Fruit fly (Drosophila melanogaster) whole organism, pupa: ENCODE results near the gene CG43338.

ENCODE experiments used
- CG10348 ChIP-seq: fragments of 200-800 bp; sonication (Bioruptor generic); IDR thresholded peaks from 2 replicates; pipeline ENCODE4 v1.3.6; 2022; ENCODE audit warnings: missing biosample characterization, missing genetic modification characterization
- CG12605 ChIP-seq: fragments of 200-800 bp; sonication (Bioruptor generic); IDR thresholded peaks from 2 replicates; pipeline ENCODE4 v1.3.6; 2022; ENCODE audit warnings: missing biosample characterization, missing genetic modification characterization
- CG13204 ChIP-seq: fragments of 200-800 bp; sonication (Bioruptor generic); optimal IDR thresholded peaks from 2 replicates; lab custom pipeline; 2018; ENCODE audit warnings: missing biosample characterization, mild to moderate bottlenecking, missing genetic modification characterization, moderate library complexity
- CG14655 ChIP-seq: fragments of 200-800 bp; sonication (Bioruptor generic); optimal IDR thresholded peaks from 3 replicates; lab custom pipeline; 2017; ENCODE audit warnings: mild to moderate bottlenecking, missing biosample characterization, missing genetic modification reagents, missing genetic modification characterization
- CG15710 ChIP-seq: fragments of 200-800 bp; sonication (Bioruptor generic); optimal IDR thresholded peaks from 2 replicates; lab custom pipeline; 2018; ENCODE audit warnings: missing biosample characterization, mild to moderate bottlenecking, missing genetic modification characterization, moderate library complexity
- CG17806 ChIP-seq: fragments of 200-800 bp; sonication (Bioruptor generic); optimal IDR thresholded peaks from 2 replicates; lab custom pipeline; 2018; ENCODE audit warnings: missing biosample characterization, mild to moderate bottlenecking, missing genetic modification characterization, moderate library complexity
- CG32121 ChIP-seq: fragments of 200-800 bp; sonication (Bioruptor generic); IDR thresholded peaks from 2 replicates; pipeline ENCODE4 v1.3.6; 2022; ENCODE audit warnings: missing biosample characterization, missing genetic modification characterization
- CG34367 ChIP-seq: fragments of 200-800 bp; sonication (Bioruptor generic); optimal IDR thresholded peaks from 2 replicates; lab custom pipeline; 2018; ENCODE audit warnings: missing biosample characterization, mild to moderate bottlenecking, missing genetic modification characterization
- CG4496 ChIP-seq: fragments of 200-800 bp; sonication (Bioruptor generic); IDR thresholded peaks from 3 replicates; pipeline ENCODE4 v1.3.6; 2022; ENCODE audit warnings: missing biosample characterization, missing genetic modification characterization
- CG8159 ChIP-seq: fragments of 200-800 bp; sonication (Bioruptor generic); optimal IDR thresholded peaks from 3 replicates; lab custom pipeline; 2018; ENCODE audit warnings: missing biosample characterization, mild to moderate bottlenecking, missing genetic modification characterization, moderate library complexity
- CG8301 ChIP-seq: fragments of 200-800 bp; sonication (Bioruptor generic); optimal IDR thresholded peaks from 2 replicates; lab custom pipeline; 2018; ENCODE audit warnings: missing biosample characterization, mild to moderate bottlenecking, missing genetic modification characterization
- CG9948 ChIP-seq: fragments of 200-800 bp; sonication (Bioruptor generic); optimal IDR thresholded peaks from 2 replicates; lab custom pipeline; 2018; ENCODE audit warnings: missing biosample characterization, mild to moderate bottlenecking, missing genetic modification characterization, moderate library complexity
- D1 ChIP-seq: fragments of 200-800 bp; sonication (Bioruptor generic); optimal IDR thresholded peaks from 2 replicates; lab custom pipeline; 2018; ENCODE audit warnings: missing biosample characterization, mild to moderate bottlenecking, missing genetic modification characterization, moderate library complexity
- EcR ChIP-seq: fragments of 200-800 bp; sonication (Bioruptor generic); optimal IDR thresholded peaks from 3 replicates; lab custom pipeline; 2019; ENCODE audit warnings: missing biosample characterization, missing genetic modification characterization, mild to moderate bottlenecking, moderate library complexity, missing genetic modification reagents
- Ets98B ChIP-seq: fragments of 200-800 bp; sonication (Bioruptor generic); IDR thresholded peaks from 2 replicates; pipeline ENCODE4 v1.3.6; 2022; ENCODE audit warnings: missing biosample characterization, missing genetic modification characterization
- Pif1A ChIP-seq: fragments of 200-800 bp; sonication (Bioruptor generic); optimal IDR thresholded peaks from 3 replicates; lab custom pipeline; 2016; ENCODE audit warnings: missing biosample characterization, missing genetic modification characterization
- Pif1B ChIP-seq: fragments of 200-800 bp; sonication (Bioruptor generic); optimal IDR thresholded peaks from 3 replicates; lab custom pipeline; 2016; ENCODE audit warnings: missing biosample characterization, missing genetic modification characterization
- Snoo ChIP-seq: fragments of 200-800 bp; sonication (Bioruptor generic); optimal IDR thresholded peaks from 3 replicates; lab custom pipeline; 2017; ENCODE audit warnings: missing biosample characterization, mild to moderate bottlenecking, missing genetic modification characterization, inconsistent platforms
- fd96Ca ChIP-seq: fragments of 200-800 bp; sonication (Bioruptor generic); IDR thresholded peaks from 3 replicates; pipeline ENCODE4 v1.3.6; 2022; ENCODE audit warnings: missing biosample characterization, missing genetic modification characterization
- gl ChIP-seq: fragments of 200-800 bp; sonication (Bioruptor generic); optimal IDR thresholded peaks from 2 replicates; lab custom pipeline; 2018; ENCODE audit warnings: missing biosample characterization, mild to moderate bottlenecking, missing genetic modification characterization
- rn ChIP-seq: fragments of 200-800 bp; sonication (Bioruptor generic); IDR thresholded peaks from 2 replicates; pipeline ENCODE4 v1.3.6; 2022; ENCODE audit warnings: missing biosample characterization, missing genetic modification characterization

CG43338 gene

dm6 chr2L:18647857-18648652 is 23.0 kb downstream of the CG43338 start:
- TF ChIP-seq CG8301 (tag; lab: Kevin White, UChicago) (peak; percentile 27), CG13204 (GFP tag; lab: Kevin White, UChicago) (peak; percentile 49), CG15710 (tag; lab: Kevin White, UChicago) (peak; percentile 70), Pif1A (GFP tag; lab: Kevin White, UChicago) (peak; percentile 58), CG8159 (peak; percentile 24), CG12605 (GFP tag; lab: Robert Waterston, UW) (no peak), Ets98B (GFP tag; lab: Robert Waterston, UW) (no peak), CG4496 (GFP tag; lab: Robert Waterston, UW) (0 out of 3 replicates have a peak, but pooled peaks have one; percentile 13), CG17806 (peak; percentile 24), CG14655 (GFP tag; lab: Kevin White, UChicago) (peak; percentile 20), fd96Ca (GFP tag; lab: Robert Waterston, UW) (no peak), D1 (tag; lab: Kevin White, UChicago) (no peak), CG9948 (peak; percentile 48), CG34367 (tag; lab: Kevin White, UChicago) (peak; percentile 58), gl (no peak), EcR (GFP tag; lab: Kevin White, UChicago) (no peak), rn (GFP tag; lab: Robert Waterston, UW) (no peak), Snoo (tag; lab: Kevin White, UChicago) (peak; percentile 48), CG10348 (no peak), Pif1B (peak; percentile 1), CG32121 (GFP tag; lab: Robert Waterston, UW) (no peak)

- TF ChIP-seq EcR (GFP tag; lab: Kevin White, UChicago): no peak
- TF ChIP-seq CG8159: peak; percentile 74
- peak; percentile 52 for TF ChIP-seq CG32121 (GFP tag; lab: Robert Waterston, UW)
- peak; percentile 59 for TF ChIP-seq Pif1B
- TF ChIP-seq CG13204 (GFP tag; lab: Kevin White, UChicago): no peak
- TF ChIP-seq D1 (tag; lab: Kevin White, UChicago): no peak
- peak; percentile 27 for TF ChIP-seq gl
- no peak for TF ChIP-seq CG10348
- TF ChIP-seq fd96Ca (GFP tag; lab: Robert Waterston, UW): peak; percentile 59; the same call in 1 of the 3 replicates
- TF ChIP-seq CG9948: peak; percentile 58
- peak; percentile 62 for TF ChIP-seq CG14655 (GFP tag; lab: Kevin White, UChicago)
- TF ChIP-seq rn (GFP tag; lab: Robert Waterston, UW): 0 out of 2 replicates have a peak, but pooled peaks have one; percentile 23
- peak; percentile 60 for TF ChIP-seq CG8301 (tag; lab: Kevin White, UChicago)
- TF ChIP-seq CG34367 (tag; lab: Kevin White, UChicago): peak; percentile 49
- no peak for TF ChIP-seq CG12605 (GFP tag; lab: Robert Waterston, UW)
- TF ChIP-seq CG15710 (tag; lab: Kevin White, UChicago): peak; percentile 51
- TF ChIP-seq Ets98B (GFP tag; lab: Robert Waterston, UW): peak; percentile 36; the same call in 1 of the 2 replicates
- peak; percentile 69 for TF ChIP-seq Snoo (tag; lab: Kevin White, UChicago)
- peak; percentile 74; the same call in 2 of the 3 replicates for TF ChIP-seq CG4496 (GFP tag; lab: Robert Waterston, UW)
- peak; percentile 74 for TF ChIP-seq Pif1A (GFP tag; lab: Kevin White, UChicago)
- peak; percentile 66 for TF ChIP-seq CG17806
Measured at dm6 chr2L:18645468-18645867, 25.6 kb downstream of the CG43338 start.

- TF ChIP-seq CG34367 (tag; lab: Kevin White, UChicago) (no peak), Snoo (tag; lab: Kevin White, UChicago) (no peak), rn (GFP tag; lab: Robert Waterston, UW) (no peak), CG17806 (no peak), CG9948 (no peak), Pif1B (no peak), CG8159 (no peak), CG4496 (GFP tag; lab: Robert Waterston, UW) (no peak), fd96Ca (GFP tag; lab: Robert Waterston, UW) (no peak), Ets98B (GFP tag; lab: Robert Waterston, UW) (no peak), Pif1A (GFP tag; lab: Kevin White, UChicago) (no peak), CG14655 (GFP tag; lab: Kevin White, UChicago) (no peak), D1 (tag; lab: Kevin White, UChicago) (no peak), CG8301 (tag; lab: Kevin White, UChicago) (no peak), EcR (GFP tag; lab: Kevin White, UChicago) (no peak), CG10348 (no peak), gl (no peak), CG12605 (GFP tag; lab: Robert Waterston, UW) (no peak), CG32121 (GFP tag; lab: Robert Waterston, UW) (no peak)
Measured at dm6 chr2L:18641087-18641486, 30.0 kb downstream of the CG43338 start.

dm6 chr2L:18638945-18639344 is 32.1 kb downstream of the CG43338 start:
- no peak for TF ChIP-seq rn (GFP tag; lab: Robert Waterston, UW)
- no peak for TF ChIP-seq CG32121 (GFP tag; lab: Robert Waterston, UW)
- no peak for TF ChIP-seq CG34367 (tag; lab: Kevin White, UChicago)
- TF ChIP-seq Pif1B: no peak
- TF ChIP-seq Ets98B (GFP tag; lab: Robert Waterston, UW): no peak
- no peak for TF ChIP-seq Pif1A (GFP tag; lab: Kevin White, UChicago)
- TF ChIP-seq CG8301 (tag; lab: Kevin White, UChicago): no peak
- TF ChIP-seq CG12605 (GFP tag; lab: Robert Waterston, UW): no peak

dm6 chr2L:18632389-18632788 is 38.7 kb downstream of the CG43338 start:
- TF ChIP-seq fd96Ca (GFP tag; lab: Robert Waterston, UW): no peak
- no peak for TF ChIP-seq Ets98B (GFP tag; lab: Robert Waterston, UW)
